Fruit fly (Drosophila melanogaster) whole organism, adult: ENCODE data around the gene Ankrd49.

ENCODE experiments used
- CG14711 ChIP-seq: fragments of 200-800 bp; sonication (Bioruptor generic); optimal IDR thresholded peaks from 2 replicates; lab custom pipeline; 2018; ENCODE audit warnings: missing biosample characterization, mild to moderate bottlenecking, missing genetic modification characterization, moderate library complexity
- CG1620 ChIP-seq: fragments of 200-800 bp; sonication (Bioruptor generic); optimal IDR thresholded peaks from 2 replicates; lab custom pipeline; 2016; ENCODE audit warnings: missing biosample characterization, missing genetic modification characterization
- CG5204 ChIP-seq: fragments of 200-800 bp; sonication (Bioruptor generic); optimal IDR thresholded peaks from 2 replicates; lab custom pipeline; 2016; ENCODE audit warnings: missing biosample characterization, missing genetic modification characterization
- Hr96 ChIP-seq: fragments of 200-800 bp; sonication (Bioruptor generic); optimal IDR thresholded peaks from 2 replicates; lab custom pipeline; 2016; ENCODE audit warnings: missing biosample characterization, missing genetic modification characterization
- bab1 ChIP-seq: fragments of 200-800 bp; sonication (Bioruptor generic); optimal IDR thresholded peaks from 3 replicates; lab custom pipeline; 2019; ENCODE audit warnings: missing biosample characterization, mild to moderate bottlenecking, missing genetic modification characterization, moderate library complexity
- cnc ChIP-seq, 2 experiments: fragments of >200 bp; optimal IDR thresholded peaks; 2 replicates each; lab custom pipeline; 2017
- ovo ChIP-seq: fragments of 200-800 bp; sonication (Bioruptor generic); optimal IDR thresholded peaks from 2 replicates; lab custom pipeline; 2016; ENCODE audit warnings: missing biosample characterization, missing genetic modification characterization
- tj ChIP-seq: fragments of 200-800 bp; sonication (Bioruptor generic); optimal IDR thresholded peaks from 3 replicates; lab custom pipeline; 2017; ENCODE audit warnings: missing biosample characterization, mild to moderate bottlenecking, missing genetic modification characterization, moderate library complexity
- toe ChIP-seq: fragments of 200-800 bp; sonication (Bioruptor generic); optimal IDR thresholded peaks from 2 replicates; lab custom pipeline; 2016; ENCODE audit warnings: missing biosample characterization, missing genetic modification characterization

DNA sequence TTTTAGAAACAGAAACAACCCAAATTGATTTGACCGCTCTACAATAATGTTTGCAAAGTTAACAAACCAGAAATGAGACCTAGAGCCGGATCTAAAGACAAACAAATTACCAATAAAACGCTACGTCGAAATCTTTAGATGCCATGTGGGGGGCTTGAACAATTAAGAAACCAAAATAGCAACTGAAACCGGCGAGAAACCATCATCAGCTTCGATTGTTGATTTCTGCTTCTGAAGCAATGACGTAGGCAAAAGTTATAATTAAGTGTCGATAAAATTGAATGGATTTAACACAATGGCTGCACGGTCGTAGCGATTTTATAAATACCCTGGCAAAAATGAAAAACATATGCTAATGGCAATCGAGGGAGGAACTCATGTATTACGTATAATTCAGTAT, 14.3 kb downstream of the Ankrd49 start:
- TF ChIP-seq CG14711 (tag; lab: Kevin White, UChicago) = no peak
- TF ChIP-seq bab1 (GFP tag; lab: Kevin White, UChicago) = no peak
- no peak for TF ChIP-seq toe (GFP tag; lab: Kevin White, UChicago)
- no peak for TF ChIP-seq Hr96 (GFP tag; lab: Kevin White, UChicago)
- TF ChIP-seq cnc (optimal IDR thresholded peaks at IDR 0.05; lab: Kevin White, UChicago) = no peak
- TF ChIP-seq tj (GFP tag; lab: Kevin White, UChicago) = no peak
- TF ChIP-seq CG1620 (GFP tag; lab: Kevin White, UChicago) = no peak
- no peak for TF ChIP-seq ovo (GFP tag; lab: Kevin White, UChicago)
- no peak for TF ChIP-seq CG5204 (GFP tag; lab: Kevin White, UChicago)
